Fruit fly (Drosophila melanogaster) whole organism, embryonic: Measurements from ENCODE around the gene Acp76A.

Source experiments
- Abd-B ChIP-seq: fragments of 200-800 bp; sonication (Bioruptor generic); optimal IDR thresholded peaks from 2 replicates; lab custom pipeline; 2018; ENCODE audit warnings: missing biosample characterization, mild to moderate bottlenecking, missing genetic modification characterization, moderate library complexity
- Atf3 ChIP-seq: fragments of 200-800 bp; sonication (Bioruptor generic); optimal IDR thresholded peaks from 3 replicates; lab custom pipeline; 2016; ENCODE audit warnings: missing biosample characterization, missing genetic modification characterization
- Awh ChIP-seq: fragments of 200-800 bp; sonication (Bioruptor generic); IDR thresholded peaks from 2 replicates; pipeline ENCODE4, ENCODE4 v1.3.6; 2022; ENCODE audit warnings: missing biosample characterization, missing genetic modification characterization
- BEAF-32 ChIP-seq: fragments of 200-800 bp; sonication (Bioruptor generic); optimal IDR thresholded peaks from 3 replicates; lab custom pipeline; 2017; ENCODE audit warnings: missing biosample characterization, missing genetic modification characterization, mild to moderate bottlenecking, moderate library complexity, missing genetic modification reagents
- CG12104 ChIP-seq: fragments of 200-800 bp; sonication (Bioruptor generic); optimal IDR thresholded peaks from 3 replicates; lab custom pipeline; 2016; ENCODE audit warnings: missing biosample characterization, missing genetic modification characterization
- CG1233 ChIP-seq: fragments of 200-800 bp; sonication (Bioruptor generic); optimal IDR thresholded peaks from 4 replicates; lab custom pipeline; 2018; ENCODE audit warnings: missing biosample characterization, mild to moderate bottlenecking, missing genetic modification characterization
- CG13296 ChIP-seq: fragments of 200-800 bp; sonication (Bioruptor generic); optimal IDR thresholded peaks from 3 replicates; lab custom pipeline; 2018; ENCODE audit warnings: missing biosample characterization, mild to moderate bottlenecking, missing genetic modification characterization
- CG13624 ChIP-seq: fragments of 200-800 bp; sonication (Bioruptor generic); optimal IDR thresholded peaks from 2 replicates; lab custom pipeline; 2016; ENCODE audit warnings: missing biosample characterization, missing genetic modification characterization
- CG15073 ChIP-seq: fragments of 200-800 bp; sonication (Bioruptor generic); optimal IDR thresholded peaks from 2 replicates; lab custom pipeline; 2016; ENCODE audit warnings: missing biosample characterization, missing genetic modification characterization
- CG17829 ChIP-seq: fragments of 200-800 bp; optimal IDR thresholded peaks from 2 replicates; lab custom pipeline; 2019; ENCODE audit warnings: missing biosample characterization, mild to moderate bottlenecking, missing genetic modification characterization, moderate library complexity
- CG1792 ChIP-seq: fragments of 200-800 bp; sonication (Bioruptor generic); optimal IDR thresholded peaks from 2 replicates; lab custom pipeline; 2016; ENCODE audit warnings: missing biosample characterization, missing genetic modification characterization
- CG18476 ChIP-seq: fragments of 200-800 bp; sonication (Bioruptor generic); optimal IDR thresholded peaks from 2 replicates; lab custom pipeline; 2016; ENCODE audit warnings: missing biosample characterization, mild to moderate bottlenecking, missing genetic modification characterization
- CG2116 ChIP-seq: fragments of 200-800 bp; sonication (Bioruptor generic); optimal IDR thresholded peaks from 3 replicates; lab custom pipeline; 2018; ENCODE audit warnings: missing biosample characterization, mild to moderate bottlenecking, missing genetic modification characterization
- CG31388 ChIP-seq: fragments of 200-800 bp; sonication (Bioruptor generic); optimal IDR thresholded peaks from 2 replicates; lab custom pipeline; 2016; ENCODE audit warnings: missing biosample characterization, missing genetic modification characterization
- CG5953 ChIP-seq: fragments of 200-800 bp; sonication (Bioruptor generic); IDR thresholded peaks from 2 replicates; pipeline ENCODE4 v1.3.6; 2022; ENCODE audit warnings: missing biosample characterization, missing genetic modification characterization
- CG6175 ChIP-seq: fragments of 200-800 bp; sonication (Bioruptor generic); IDR thresholded peaks from 3 replicates; pipeline ENCODE4 v1.3.6; 2022; ENCODE audit warnings: missing biosample characterization, missing genetic modification characterization
- CG6791 ChIP-seq: fragments of 200-800 bp; sonication (Bioruptor generic); IDR thresholded peaks from 3 replicates; pipeline ENCODE4 v1.3.6; 2022; ENCODE audit warnings: missing biosample characterization, missing genetic modification characterization; ENCODE audit not compliant: partially characterized antibody
- CG6854 ChIP-seq: fragments of 200-800 bp; sonication (Bioruptor generic); optimal IDR thresholded peaks from 3 replicates; lab custom pipeline; 2017; ENCODE audit warnings: missing biosample characterization, mild to moderate bottlenecking, missing genetic modification characterization
- CG7271 ChIP-seq: fragments of 200-800 bp; sonication (Bioruptor generic); optimal IDR thresholded peaks from 2 replicates; lab custom pipeline; 2018; ENCODE audit warnings: missing biosample characterization, mild to moderate bottlenecking, missing genetic modification characterization, moderate library complexity
- CG8281 ChIP-seq: fragments of 200-800 bp; sonication (Bioruptor generic); optimal IDR thresholded peaks from 2 replicates; lab custom pipeline; 2018; ENCODE audit warnings: missing biosample characterization, mild to moderate bottlenecking, missing genetic modification characterization, moderate library complexity
- CG8290 ChIP-seq, 3 experiments: fragments of 200-800 bp; sonication (Bioruptor generic); optimal IDR thresholded peaks; 2 replicates each; lab custom pipeline; 2016 to 2019; ENCODE audit warnings: missing biosample characterization in 3 of 3, missing genetic modification characterization in 3 of 3, mild to moderate bottlenecking in 2 of 3, moderate library complexity in 1 of 3
- CG9215 ChIP-seq: fragments of 200-800 bp; sonication (Bioruptor generic); IDR thresholded peaks from 2 replicates; pipeline ENCODE4 v1.3.6; 2022; ENCODE audit warnings: missing biosample characterization, missing genetic modification characterization
- D19B ChIP-seq: fragments of 200-800 bp; sonication (Bioruptor generic); optimal IDR thresholded peaks from 2 replicates; lab custom pipeline; 2017; ENCODE audit warnings: missing biosample characterization, mild to moderate bottlenecking, missing genetic modification characterization
- HHEX ChIP-seq: fragments of 200-800 bp; sonication (Bioruptor generic); optimal IDR thresholded peaks from 3 replicates; lab custom pipeline; 2017; ENCODE audit warnings: missing biosample characterization, mild to moderate bottlenecking, missing genetic modification characterization, missing genetic modification reagents
- HLH54F ChIP-seq: fragments of 200-800 bp; sonication (Bioruptor generic); optimal IDR thresholded peaks from 3 replicates; lab custom pipeline; 2016; ENCODE audit warnings: missing biosample characterization, missing genetic modification characterization
- Hand ChIP-seq: fragments of 200-800 bp; sonication (Bioruptor generic); optimal IDR thresholded peaks from 2 replicates; lab custom pipeline; 2017; ENCODE audit warnings: mild to moderate bottlenecking, missing biosample characterization, missing genetic modification reagents, missing genetic modification characterization
- Mes4 ChIP-seq: fragments of 200-800 bp; sonication (Bioruptor generic); optimal IDR thresholded peaks from 2 replicates; lab custom pipeline; 2016; ENCODE audit warnings: missing biosample characterization, missing genetic modification characterization
- NK7.1 ChIP-seq: fragments of 200-800 bp; sonication (Bioruptor generic); optimal IDR thresholded peaks from 3 replicates; lab custom pipeline; 2016; ENCODE audit warnings: missing biosample characterization, missing genetic modification characterization
- Nf-YB ChIP-seq: fragments of 200-800 bp; sonication (Bioruptor generic); optimal IDR thresholded peaks from 3 replicates; lab custom pipeline; 2019; ENCODE audit warnings: missing biosample characterization, mild to moderate bottlenecking, missing genetic modification characterization, moderate library complexity
- Oli ChIP-seq: fragments of 200-800 bp; sonication (Bioruptor generic); optimal IDR thresholded peaks from 2 replicates; lab custom pipeline; 2018; ENCODE audit warnings: missing biosample characterization, mild to moderate bottlenecking, missing genetic modification characterization, moderate library complexity
- Six4 ChIP-seq: fragments of 200-800 bp; sonication (Bioruptor generic); optimal IDR thresholded peaks from 2 replicates; lab custom pipeline; 2016; ENCODE audit warnings: missing biosample characterization, missing genetic modification characterization
- Stat92E ChIP-seq, 3 experiments: fragments of >200 bp in 2 of 3; fragments of 200-800 bp in 1 of 3; sonication (Bioruptor generic) in 1 of 3; optimal IDR thresholded peaks; 2 replicates each; lab custom pipeline; 2017 to 2019; ENCODE audit warnings: missing biosample characterization in 3 of 3, missing genetic modification characterization in 3 of 3, mild to moderate bottlenecking in 1 of 3, moderate library complexity in 1 of 3
- abd-A ChIP-seq: fragments of 200-800 bp; sonication (Bioruptor generic); optimal IDR thresholded peaks from 3 replicates; lab custom pipeline; 2019; ENCODE audit warnings: missing biosample characterization, mild to moderate bottlenecking, missing genetic modification characterization, moderate library complexity
- ara ChIP-seq: fragments of 200-800 bp; sonication (Bioruptor generic); IDR thresholded peaks from 2 replicates; pipeline ENCODE4 v1.3.6; 2022; ENCODE audit warnings: missing biosample characterization, missing genetic modification characterization
- ato ChIP-seq: fragments of 200-800 bp; sonication (Bioruptor generic); IDR thresholded peaks from 2 replicates; pipeline ENCODE4 v1.3.6; 2022; ENCODE audit warnings: missing biosample characterization, missing genetic modification characterization; ENCODE audit not compliant: partially characterized antibody
- az2 ChIP-seq: fragments of 200-800 bp; sonication (Bioruptor generic); optimal IDR thresholded peaks from 3 replicates; lab custom pipeline; 2016; ENCODE audit warnings: missing biosample characterization, missing genetic modification characterization
- btn ChIP-seq: fragments of 200-800 bp; sonication (Bioruptor generic); optimal IDR thresholded peaks from 2 replicates; lab custom pipeline; 2016; ENCODE audit warnings: missing biosample characterization, missing genetic modification characterization
- cg ChIP-seq: fragments of 200-800 bp; sonication (Bioruptor generic); optimal IDR thresholded peaks from 3 replicates; lab custom pipeline; 2019; ENCODE audit warnings: missing biosample characterization, mild to moderate bottlenecking, missing genetic modification characterization, moderate library complexity
- dan ChIP-seq: fragments of 200-800 bp; sonication (Bioruptor generic); IDR thresholded peaks from 2 replicates; pipeline ENCODE4 v1.3.6; 2022; ENCODE audit warnings: missing biosample characterization, missing genetic modification characterization
- dm ChIP-seq: fragments of 200-800 bp; sonication (Bioruptor generic); optimal IDR thresholded peaks from 3 replicates; lab custom pipeline; 2016; ENCODE audit warnings: missing biosample characterization, missing genetic modification characterization
- emc ChIP-seq: fragments of 200-800 bp; sonication (Bioruptor generic); optimal IDR thresholded peaks from 2 replicates; lab custom pipeline; 2016; ENCODE audit warnings: missing biosample characterization, missing genetic modification characterization
- ewg ChIP-seq: fragments of 200-800 bp; sonication (Bioruptor generic); optimal IDR thresholded peaks from 3 replicates; lab custom pipeline; 2017; ENCODE audit warnings: mild to moderate bottlenecking, missing biosample characterization, missing genetic modification reagents, missing genetic modification characterization
- grau ChIP-seq: fragments of 200-800 bp; optimal IDR thresholded peaks from 3 replicates; lab custom pipeline; 2019; ENCODE audit warnings: missing biosample characterization, mild to moderate bottlenecking, missing genetic modification characterization, moderate library complexity
- gt ChIP-seq: fragments of 200-800 bp; sonication (Bioruptor generic); IDR thresholded peaks from 2 replicates; pipeline ENCODE4 v1.3.6; 2022; ENCODE audit warnings: missing biosample characterization, missing genetic modification characterization
- lbe ChIP-seq: fragments of 200-800 bp; sonication (Bioruptor generic); optimal IDR thresholded peaks from 2 replicates; lab custom pipeline; 2016; ENCODE audit warnings: missing biosample characterization, mild to moderate bottlenecking, missing genetic modification characterization
- schlank ChIP-seq: fragments of 200-800 bp; sonication (Bioruptor generic); optimal IDR thresholded peaks from 2 replicates; lab custom pipeline; 2018; ENCODE audit warnings: missing biosample characterization, mild to moderate bottlenecking, missing genetic modification characterization
- sd ChIP-seq: fragments of 200-800 bp; sonication (Bioruptor generic); optimal IDR thresholded peaks from 3 replicates; lab custom pipeline; 2018; ENCODE audit warnings: missing biosample characterization, mild to moderate bottlenecking, missing genetic modification characterization, moderate library complexity
- sob ChIP-seq: fragments of 200-800 bp; sonication (Bioruptor generic); IDR thresholded peaks from 2 replicates; pipeline ENCODE4 v1.3.6; 2022; ENCODE audit warnings: missing biosample characterization, missing genetic modification characterization
- sr ChIP-seq: fragments of 200-800 bp; sonication (Bioruptor generic); IDR thresholded peaks from 3 replicates; pipeline ENCODE4 v1.3.6; 2022; ENCODE audit warnings: missing biosample characterization, missing genetic modification characterization
- tio ChIP-seq: fragments of 200-800 bp; sonication (Bioruptor generic); optimal IDR thresholded peaks from 2 replicates; lab custom pipeline; 2017; ENCODE audit warnings: missing biosample characterization, missing genetic modification characterization, inconsistent platforms
- wek ChIP-seq: fragments of 200-800 bp; sonication (Bioruptor generic); optimal IDR thresholded peaks from 3 replicates; lab custom pipeline; 2018; ENCODE audit warnings: missing biosample characterization, mild to moderate bottlenecking, missing genetic modification characterization, moderate library complexity

Gene Acp76A

DNA sequence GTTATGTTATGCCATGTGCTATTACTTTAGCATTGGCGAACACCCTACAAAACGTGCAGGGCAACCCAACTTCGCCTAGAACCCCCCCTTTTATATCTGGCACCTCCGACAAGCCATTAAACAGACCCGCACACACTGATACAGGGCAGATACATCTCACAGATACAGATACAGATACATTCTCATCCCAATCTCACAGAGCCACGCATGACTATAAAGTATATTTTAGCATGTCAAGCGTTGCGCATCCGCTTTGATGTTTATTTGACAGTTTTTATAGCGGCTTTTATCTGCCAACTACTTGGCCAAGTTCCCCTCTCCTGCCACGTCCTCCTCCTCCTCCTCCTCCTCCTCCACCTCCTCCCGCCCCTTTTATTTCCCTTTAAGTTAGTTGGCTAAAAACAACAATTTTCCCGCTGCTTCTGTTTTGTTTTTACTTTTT, 32.5 kb downstream of the Acp76A start (continued):
- TF ChIP-seq CG15073 (GFP tag; lab: Kevin White, UChicago) (no peak), CG31388 (no peak), Mes4 (GFP tag; lab: Kevin White, UChicago) (no peak), tio (no peak), HHEX (no peak), sr (GFP tag; lab: Robert Waterston, UW) (0 out of 3 replicates have a peak, but pooled peaks have one; percentile 28), cg (GFP tag; lab: Kevin White, UChicago) (peak; percentile 57), Abd-B (GFP tag; lab: Kevin White, UChicago) (peak; percentile 34), emc (GFP tag; lab: Kevin White, UChicago) (no peak), CG6854 (GFP tag; lab: Kevin White, UChicago) (no peak), ara (no peak; the same call in 1 of the 2 replicates), D19B (GFP tag; lab: Kevin White, UChicago) (no peak), Atf3 (GFP tag; lab: Kevin White, UChicago) (no peak), CG6175 (no peak), grau (tag; lab: Kevin White, UChicago) (no peak), sob (GFP tag; lab: Robert Waterston, UW) (no peak), CG8281 (tag; lab: Kevin White, UChicago) (no peak), CG9215 (GFP tag; lab: Robert Waterston, UW) (no peak), HLH54F (no peak), schlank (no peak), CG18476 (no peak), gt (no peak), ato (GFP tag; lab: Robert Waterston, UW) (no peak), Nf-YB (no peak), CG5953 (no peak), CG1233 (GFP tag; lab: Kevin White, UChicago) (no peak), Oli (no peak), lbe (GFP tag; lab: Kevin White, UChicago) (no peak), CG1792 (GFP tag; lab: Kevin White, UChicago) (no peak), dm (GFP tag; lab: Kevin White, UChicago) (no peak), az2 (GFP tag; lab: Kevin White, UChicago) (no peak), btn (GFP tag; lab: Kevin White, UChicago) (no peak), wek (GFP tag; lab: Kevin White, UChicago) (no peak), CG13296 (peak; percentile 14), CG8290 (GFP tag; optimal IDR thresholded peaks at IDR 0.05; lab: Kevin White, UChicago) (no peak), CG8290 (tag; optimal IDR thresholded peaks at IDR 0.05; lab: Kevin White, UChicago) (peak in 1 of 2 experiments; percentile 47), Hand (GFP tag; lab: Kevin White, UChicago) (no peak), CG6791 (GFP tag; lab: Robert Waterston, UW) (no peak), CG13624 (GFP tag; lab: Kevin White, UChicago) (no peak), CG12104 (no peak), sd (tag; lab: Kevin White, UChicago) (peak; percentile 73), Six4 (GFP tag; lab: Kevin White, UChicago) (no peak), dan (GFP tag; lab: Robert Waterston, UW) (no peak), CG7271 (tag; lab: Kevin White, UChicago) (no peak), CG2116 (no peak), abd-A (tag; lab: Kevin White, UChicago) (peak; percentile 94), Stat92E (GFP tag; optimal IDR thresholded peaks at IDR 0.05; lab: Kevin White, UChicago) (no peak), CG17829 (tag; lab: Kevin White, UChicago) (no peak), ewg (GFP tag; lab: Kevin White, UChicago) (no peak), BEAF-32 (GFP tag; lab: Kevin White, UChicago) (no peak), Awh (no peak), NK7.1 (no peak)
